Worm (Caenorhabditis elegans): ENCODE data around the gene clec-75.

- TF ChIP-seq ama-1 (optimal IDR thresholded peaks at IDR 0.05), result no peak
- TF ChIP-seq hmg-4 (GFP tag; optimal IDR thresholded peaks at IDR 0.05), result no peak
- no peak for TF ChIP-seq sea-1 (GFP tag; conservative IDR thresholded peaks at IDR 0.05)
- TF ChIP-seq aly-1 (tag; optimal IDR thresholded peaks at IDR 0.05), result no peak
- no peak for TF ChIP-seq F13C5.2 (tag; optimal IDR thresholded peaks at IDR 0.05)
- TF ChIP-seq ceh-36 (tag; optimal IDR thresholded peaks at IDR 0.05), result no peak
- no peak for TF ChIP-seq flt-1 (GFP tag; IDR thresholded peaks at IDR 0.05)
- TF ChIP-seq hmbx-1 (tag; optimal IDR thresholded peaks at IDR 0.05), result no peak
- TF ChIP-seq tra-4 (tag; optimal IDR thresholded peaks at IDR 0.05), result no peak
- TF ChIP-seq pes-1 (GFP tag; IDR thresholded peaks at IDR 0.05), result no peak
- no peak for TF ChIP-seq scrt-1 (GFP tag; IDR thresholded peaks at IDR 0.05)
- no peak for TF ChIP-seq hnd-1 (tag; optimal IDR thresholded peaks at IDR 0.05)
Observed at ce11 chrIV:3979525-3979924, 19.0 kb downstream of the clec-75 start, which contains the start of gene srh-222.

Data from whole organism, early embryonic.